In the genomic region with DNA sequence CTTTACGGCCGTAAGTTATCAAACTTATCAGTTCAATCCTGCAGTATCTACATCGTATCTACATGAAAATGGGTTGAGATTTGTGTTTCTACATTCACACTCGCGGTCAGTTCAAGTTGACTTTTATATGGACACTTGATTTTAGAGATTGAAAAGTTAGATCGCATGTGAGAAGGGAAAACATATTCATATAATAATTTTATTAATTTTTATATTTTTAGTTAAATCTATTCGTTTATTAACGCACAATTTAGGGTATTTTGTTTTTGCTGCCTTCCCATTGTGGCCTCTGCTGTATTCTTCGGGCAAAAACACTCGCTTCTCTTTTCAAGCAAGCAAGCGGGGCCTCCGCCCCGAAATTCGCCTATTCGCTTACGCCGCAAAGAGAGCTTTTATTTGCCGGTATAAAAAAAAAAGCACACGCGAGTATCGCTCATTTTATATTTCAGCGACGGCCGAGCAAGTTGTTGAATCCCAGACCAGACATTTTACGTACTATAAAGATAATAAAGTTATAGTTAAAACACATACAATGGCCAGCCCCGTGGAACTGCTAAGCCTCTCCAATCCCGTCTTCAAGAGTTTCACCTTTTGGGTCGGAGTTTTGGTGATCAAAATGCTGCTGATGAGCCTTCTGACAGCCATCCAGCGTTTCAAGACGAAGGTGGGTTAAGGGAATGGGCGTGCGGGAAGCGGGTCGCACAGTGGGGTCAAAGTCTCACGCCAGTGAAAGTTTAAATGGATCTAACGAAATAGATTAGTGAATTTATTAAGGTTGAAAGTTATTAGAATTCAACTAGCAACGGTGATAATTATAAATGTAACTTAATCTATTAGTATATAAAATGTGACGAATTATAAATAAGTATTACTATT, we compare ENCODE assay signal across 1 fruit fly cellular context.
A peak's percentile ranks its signal among the peaks of the same experiment; 100 is the strongest.
TF ChIP-seq lines count a peak whose summit lies in the region.

No protein-coding gene starts in this region.

TF ChIP-seq in whole organism, embryonic, 481 proteins besides CTCF, POLR2A, EP300 and RAD21 (continued from another document and continues in another):
- TF ChIP-seq bigmax (GFP tag; optimal IDR thresholded peaks at IDR 0.05; lab: Kevin White, UChicago) (no peak), CG42726 (GFP tag; IDR thresholded peaks at IDR 0.05; lab: Robert Waterston, UW; ENCODE audit: partially characterized antibody) (0 out of 2 replicates have a peak, but pooled peaks have one; percentile 9), CG11723 (GFP tag; optimal IDR thresholded peaks at IDR 0.05; lab: Kevin White, UChicago) (peak; percentile 78), seq (GFP tag; IDR thresholded peaks at IDR 0.05; lab: Robert Waterston, UW) (peak; percentile 90), peb (GFP tag; IDR thresholded peaks at IDR 0.05; lab: Robert Waterston, UW) (peak; percentile 47), CG13296 (GFP tag; optimal IDR thresholded peaks at IDR 0.05; lab: Kevin White, UChicago) (peak; percentile 92), CG10366 (GFP tag; IDR thresholded peaks at IDR 0.05; lab: Robert Waterston, UW) (peak; percentile 89), wdn (GFP tag; IDR thresholded peaks at IDR 0.05; lab: Robert Waterston, UW) (peak; percentile 74), CG2116 (GFP tag; optimal IDR thresholded peaks at IDR 0.05; lab: Kevin White, UChicago) (peak; percentile 51), emc (GFP tag; optimal IDR thresholded peaks at IDR 0.05; lab: Kevin White, UChicago) (no peak), dmrt99B (tag; optimal IDR thresholded peaks at IDR 0.05; lab: Kevin White, UChicago) (peak; percentile 95), Fer1 (GFP tag; optimal IDR thresholded peaks at IDR 0.05; lab: Kevin White, UChicago) (peak; percentile 95), CG1529 (GFP tag; optimal IDR thresholded peaks at IDR 0.05; lab: Kevin White, UChicago) (peak; percentile 76), stc (GFP tag; IDR thresholded peaks at IDR 0.05; lab: Robert Waterston, UW) (peak; percentile 93), Trl (optimal IDR thresholded peaks at IDR 0.05; lab: Kevin White, UChicago) (no peak), Trl (GFP tag; optimal IDR thresholded peaks at IDR 0.05; lab: Kevin White, UChicago) (no peak), Dll (GFP tag; IDR thresholded peaks at IDR 0.05; lab: Robert Waterston, UW; ENCODE audit: partially characterized antibody) (no peak), tio (GFP tag; optimal IDR thresholded peaks at IDR 0.05; lab: Kevin White, UChicago) (peak; percentile 39), prd (optimal IDR thresholded peaks at IDR 0.05; lab: Kevin White, UChicago) (no peak), prd (GFP tag; IDR thresholded peaks at IDR 0.05; lab: Robert Waterston, UW) (peak; percentile 92), CG7963 (GFP tag; IDR thresholded peaks at IDR 0.05; lab: Robert Waterston, UW; ENCODE audit: partially characterized antibody) (no peak), sug (tag; optimal IDR thresholded peaks at IDR 0.05; lab: Kevin White, UChicago) (peak; percentile 92), CG1602 (GFP tag; optimal IDR thresholded peaks at IDR 0.05; lab: Kevin White, UChicago) (peak; percentile 75), GATAe (GFP tag; conservative IDR thresholded peaks at IDR 0.05; lab: Robert Waterston, UW) (peak; percentile 26; the same call in 1 of the 2 replicates), pzg (GFP tag; optimal IDR thresholded peaks at IDR 0.05; lab: Kevin White, UChicago) (no peak), slbo (GFP tag; IDR thresholded peaks at IDR 0.05; lab: Robert Waterston, UW) (peak; percentile 86), CG5953 (GFP tag; IDR thresholded peaks at IDR 0.05; lab: Robert Waterston, UW) (peak; percentile 77), CG10321 (GFP tag; IDR thresholded peaks at IDR 0.05; lab: Robert Waterston, UW) (peak; percentile 68), Doc3 (GFP tag; IDR thresholded peaks at IDR 0.05; lab: Robert Waterston, UW; ENCODE audit: partially characterized antibody) (no peak), cato (GFP tag; optimal IDR thresholded peaks at IDR 0.05; lab: Kevin White, UChicago; ENCODE audit: borderline replicate concordance) (peak; percentile 42), fu2 (GFP tag; optimal IDR thresholded peaks at IDR 0.05; lab: Kevin White, UChicago) (no peak), CG8478 (optimal IDR thresholded peaks at IDR 0.05; lab: Kevin White, UChicago) (no peak), CG12942 (GFP tag; optimal IDR thresholded peaks at IDR 0.05; lab: Kevin White, UChicago) (peak; percentile 64), CG8765 (GFP tag; IDR thresholded peaks at IDR 0.05; lab: Robert Waterston, UW) (peak; percentile 67; the same call in 1 of the 2 replicates), CG17612 (GFP tag; IDR thresholded peaks at IDR 0.05; lab: Robert Waterston, UW) (peak; percentile 71; the same call in 1 of the 2 replicates), PHDP (tag; optimal IDR thresholded peaks at IDR 0.05; lab: Kevin White, UChicago) (peak; percentile 95), HmgD (GFP tag; optimal IDR thresholded peaks at IDR 0.05; lab: Kevin White, UChicago) (no peak), CG13775 (GFP tag; optimal IDR thresholded peaks at IDR 0.05; lab: Kevin White, UChicago) (peak; percentile 83), CG12299 (tag; optimal IDR thresholded peaks at IDR 0.05; lab: Kevin White, UChicago) (peak; percentile 91), Sox100B (GFP tag; optimal IDR thresholded peaks at IDR 0.05; lab: Kevin White, UChicago) (peak; percentile 85), E2f2 (GFP tag; IDR thresholded peaks at IDR 0.05; lab: Robert Waterston, UW) (peak; percentile 64), CG10431 (GFP tag; optimal IDR thresholded peaks at IDR 0.05; lab: Kevin White, UChicago) (peak; percentile 62), CG2199 (GFP tag; IDR thresholded peaks at IDR 0.05; lab: Robert Waterston, UW) (no peak; the same call in 2 of the 3 replicates), chm (GFP tag; IDR thresholded peaks at IDR 0.05; lab: Robert Waterston, UW) (peak; percentile 68; the same call in 1 of the 2 replicates), CG16813 (GFP tag; IDR thresholded peaks at IDR 0.05; lab: Robert Waterston, UW; ENCODE audit: partially characterized antibody) (no peak), gce (GFP tag; IDR thresholded peaks at IDR 0.05; lab: Robert Waterston, UW) (peak; percentile 83; the same call in 2 of the 3 replicates), Hey (tag; optimal IDR thresholded peaks at IDR 0.05; lab: Kevin White, UChicago) (peak; percentile 8), klu (GFP tag; IDR thresholded peaks at IDR 0.05; lab: Robert Waterston, UW) (peak; percentile 75), CG17328 (GFP tag; IDR thresholded peaks at IDR 0.05; lab: Robert Waterston, UW) (peak; percentile 91), Nf-YC (tag; optimal IDR thresholded peaks at IDR 0.05; lab: Kevin White, UChicago) (peak; percentile 85), CG14965 (GFP tag; optimal IDR thresholded peaks at IDR 0.05; lab: Kevin White, UChicago; ENCODE audit: borderline replicate concordance) (no peak), tx (GFP tag; optimal IDR thresholded peaks at IDR 0.05; lab: Kevin White, UChicago) (no peak), psq (GFP tag; optimal IDR thresholded peaks at IDR 0.05; lab: Kevin White, UChicago) (no peak), Sry-δ (GFP tag; optimal IDR thresholded peaks at IDR 0.05; lab: Kevin White, UChicago) (no peak), kah (GFP tag; optimal IDR thresholded peaks at IDR 0.05; lab: Kevin White, UChicago) (peak; percentile 86), Max (GFP tag; optimal IDR thresholded peaks at IDR 0.05; lab: Kevin White, UChicago) (peak; percentile 84), stwl (tag; optimal IDR thresholded peaks at IDR 0.05; lab: Kevin White, UChicago) (no peak), CG12071 (GFP tag; optimal IDR thresholded peaks at IDR 0.05; lab: Kevin White, UChicago) (peak; percentile 73), gfzf (GFP tag; optimal IDR thresholded peaks at IDR 0.05; lab: Kevin White, UChicago) (no peak), eyg (GFP tag; optimal IDR thresholded peaks at IDR 0.05; lab: Kevin White, UChicago) (no peak), sens-2 (GFP tag; IDR thresholded peaks at IDR 0.05; lab: Robert Waterston, UW) (peak; percentile 78), CG33213 (GFP tag; optimal IDR thresholded peaks at IDR 0.05; lab: Kevin White, UChicago) (no peak), Bteb2 (GFP tag; optimal IDR thresholded peaks at IDR 0.05; lab: Kevin White, UChicago) (no peak), Hr51 (GFP tag; optimal IDR thresholded peaks at IDR 0.05; lab: Kevin White, UChicago) (peak in 1 of 2 experiments; percentile 94), phol (tag; optimal IDR thresholded peaks at IDR 0.05; lab: Kevin White, UChicago) (peak; percentile 90), CG10979 (tag; optimal IDR thresholded peaks at IDR 0.05; lab: Kevin White, UChicago) (peak; percentile 90), lov (optimal IDR thresholded peaks at IDR 0.05; lab: Kevin White, UChicago) (no peak), lov (GFP tag; IDR thresholded peaks at IDR 0.05; lab: Robert Waterston, UW) (peak; percentile 85), CG11504 (tag; optimal IDR thresholded peaks at IDR 0.05; lab: Kevin White, UChicago) (peak; percentile 92), esg (GFP tag; conservative IDR thresholded peaks at IDR 0.05; lab: Robert Waterston, UW) (peak; percentile 85), CG6254 (GFP tag; optimal IDR thresholded peaks at IDR 0.05; lab: Kevin White, UChicago) (peak; percentile 83), Poxn (GFP tag; IDR thresholded peaks at IDR 0.05; lab: Robert Waterston, UW) (peak; percentile 45; the same call in 1 of the 2 replicates), odd (GFP tag; optimal IDR thresholded peaks at IDR 0.05; lab: Kevin White, UChicago) (peak; percentile 81), sens (GFP tag; lab: Kevin White, UChicago) (peak; percentile 87), so (GFP tag; IDR thresholded peaks at IDR 0.05; lab: Robert Waterston, UW) (peak; percentile 91; the same call in 2 of the 3 replicates), CkIIα-i1 (GFP tag; IDR thresholded peaks at IDR 0.05; lab: Robert Waterston, UW) (no peak), Taf1 (GFP tag; IDR thresholded peaks at IDR 0.05; lab: Robert Waterston, UW) (peak; percentile 61), CG7839 (tag; optimal IDR thresholded peaks at IDR 0.05; lab: Kevin White, UChicago) (peak; percentile 96), ab (GFP tag; optimal IDR thresholded peaks at IDR 0.05; lab: Kevin White, UChicago) (no peak), run (tag; optimal IDR thresholded peaks at IDR 0.05; lab: Kevin White, UChicago) (peak; percentile 89), Dref (GFP tag; IDR thresholded peaks at IDR 0.05; lab: Robert Waterston, UW) (no peak), NK7.1 (GFP tag; optimal IDR thresholded peaks at IDR 0.05; lab: Kevin White, UChicago) (no peak), CG15073 (GFP tag; optimal IDR thresholded peaks at IDR 0.05; lab: Kevin White, UChicago) (peak; percentile 53), btn (GFP tag; optimal IDR thresholded peaks at IDR 0.05; lab: Kevin White, UChicago) (no peak), CG31441 (GFP tag; IDR thresholded peaks at IDR 0.05; lab: Robert Waterston, UW) (peak; percentile 90), BEAF-32 (GFP tag; optimal IDR thresholded peaks at IDR 0.05; lab: Kevin White, UChicago) (no peak), vvl (GFP tag; IDR thresholded peaks at IDR 0.05; lab: Robert Waterston, UW) (peak; percentile 97), CG18476 (GFP tag; optimal IDR thresholded peaks at IDR 0.05; lab: Kevin White, UChicago) (peak; percentile 54), CG1603 (tag; optimal IDR thresholded peaks at IDR 0.05; lab: Kevin White, UChicago) (peak; percentile 20), zen2 (GFP tag; IDR thresholded peaks at IDR 0.05; lab: Robert Waterston, UW; ENCODE audit: partially characterized antibody) (no peak), ERR (GFP tag; optimal IDR thresholded peaks at IDR 0.05; lab: Kevin White, UChicago) (no peak), CG2712 (tag; optimal IDR thresholded peaks at IDR 0.05; lab: Kevin White, UChicago) (peak; percentile 93), fd64A (GFP tag; optimal IDR thresholded peaks at IDR 0.05; lab: Kevin White, UChicago) (peak; percentile 67), CG7372 (GFP tag; IDR thresholded peaks at IDR 0.05; lab: Robert Waterston, UW) (peak; percentile 81), jing (GFP tag; optimal IDR thresholded peaks at IDR 0.05; lab: Kevin White, UChicago) (peak; percentile 57), Blimp-1 (GFP tag; optimal IDR thresholded peaks at IDR 0.05; lab: Kevin White, UChicago) (peak; percentile 89), CG12744 (GFP tag; optimal IDR thresholded peaks at IDR 0.05; lab: Kevin White, UChicago) (no peak), chn (GFP tag; optimal IDR thresholded peaks at IDR 0.05; lab: Kevin White, UChicago) (no peak), NfI (GFP tag; optimal IDR thresholded peaks at IDR 0.05; lab: Kevin White, UChicago) (peak; percentile 88), CG4707 (GFP tag; optimal IDR thresholded peaks at IDR 0.05; lab: Kevin White, UChicago) (peak; percentile 54), CG17359 (tag; optimal IDR thresholded peaks at IDR 0.05; lab: Kevin White, UChicago) (peak; percentile 93), NFAT (GFP tag; IDR thresholded peaks at IDR 0.05; lab: Robert Waterston, UW) (peak; percentile 76), Hr39 (optimal IDR thresholded peaks at IDR 0.05; lab: Kevin White, UChicago) (no peak), zfh2 (GFP tag; optimal IDR thresholded peaks at IDR 0.05; lab: Kevin White, UChicago) (peak; percentile 27), CG10959 (GFP tag; IDR thresholded peaks at IDR 0.05; lab: Robert Waterston, UW) (peak; percentile 70), CG4328 (GFP tag; optimal IDR thresholded peaks at IDR 0.05; lab: Kevin White, UChicago) (peak; percentile 80), CG4617 (GFP tag; optimal IDR thresholded peaks at IDR 0.05; lab: Kevin White, UChicago; ENCODE audit: borderline replicate concordance) (peak; percentile 27), CG15514 (GFP tag; optimal IDR thresholded peaks at IDR 0.05; lab: Kevin White, UChicago) (peak; percentile 81), da (GFP tag; optimal IDR thresholded peaks at IDR 0.05; lab: Kevin White, UChicago) (no peak), Hr78 (GFP tag; optimal IDR thresholded peaks at IDR 0.05; lab: Kevin White, UChicago) (peak in 1 of 2 experiments; percentile 66), CG13123 (GFP tag; optimal IDR thresholded peaks at IDR 0.05; lab: Kevin White, UChicago) (peak; percentile 47), CG6689 (GFP tag; IDR thresholded peaks at IDR 0.05; lab: Robert Waterston, UW) (peak; percentile 91), CG32767 (GFP tag; IDR thresholded peaks at IDR 0.05; lab: Robert Waterston, UW) (peak; percentile 92), Awh (GFP tag; IDR thresholded peaks at IDR 0.05; lab: Robert Waterston, UW) (peak; percentile 87), CG9437 (GFP tag; optimal IDR thresholded peaks at IDR 0.05; lab: Kevin White, UChicago) (peak; percentile 71), Six4 (GFP tag; optimal IDR thresholded peaks at IDR 0.05; lab: Kevin White, UChicago) (peak; percentile 67), CG12391 (tag; optimal IDR thresholded peaks at IDR 0.05; lab: Kevin White, UChicago) (peak; percentile 93), gsb-n (tag; optimal IDR thresholded peaks at IDR 0.05; lab: Kevin White, UChicago) (peak; percentile 90), bowl (GFP tag; IDR thresholded peaks at IDR 0.05; lab: Robert Waterston, UW) (peak; percentile 81), eve (GFP tag; optimal IDR thresholded peaks at IDR 0.05; lab: Kevin White, UChicago) (no peak)
